Fruit fly (Drosophila melanogaster): ENCODE results near the gene Coq5.

Coq5 gene

DNA sequence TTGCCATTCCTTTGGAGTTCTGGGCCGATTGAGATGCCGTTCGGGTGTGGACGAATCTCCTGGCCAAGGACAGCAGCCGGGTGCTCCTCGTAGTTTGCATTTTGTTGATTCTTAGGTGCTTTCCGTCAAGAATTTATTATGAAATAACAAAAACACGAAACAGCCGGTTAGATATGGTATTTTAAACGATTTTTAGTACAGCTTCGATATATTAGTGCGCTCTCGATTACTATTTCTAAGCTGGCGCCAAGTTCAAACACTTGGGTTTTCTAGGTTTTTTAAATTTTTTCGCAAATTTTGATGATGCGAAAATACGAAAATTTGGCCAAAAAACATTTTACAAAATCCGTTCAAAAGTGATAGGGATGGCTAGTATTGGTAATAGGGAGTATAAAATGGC lies at the start of gene Coq5:
TSS of gene Coq5 (minus strand) at position 303 of the 400 bp plus-strand sequence.
- TF ChIP-seq sage (GFP tag; optimal IDR thresholded peaks at IDR 0.05) = no peak
- no peak for TF ChIP-seq psq (GFP tag; optimal IDR thresholded peaks at IDR 0.05)
- no peak for TF ChIP-seq HLH106 (tag; optimal IDR thresholded peaks at IDR 0.05)
- no peak for TF ChIP-seq rgr (GFP tag; optimal IDR thresholded peaks at IDR 0.05)
- no peak for TF ChIP-seq sv (GFP tag; optimal IDR thresholded peaks at IDR 0.05)
- no peak for TF ChIP-seq foxo (GFP tag; optimal IDR thresholded peaks at IDR 0.05)
- no peak for TF ChIP-seq h (GFP tag; optimal IDR thresholded peaks at IDR 0.05)
- no peak for TF ChIP-seq woc (GFP tag; optimal IDR thresholded peaks at IDR 0.05)
- TF ChIP-seq Dif (GFP tag; optimal IDR thresholded peaks at IDR 0.05; ENCODE audit: partially characterized antibody) = no peak
- TF ChIP-seq pan (optimal IDR thresholded peaks at IDR 0.05) = no peak
- no peak for TF ChIP-seq Mio (GFP tag; optimal IDR thresholded peaks at IDR 0.05)
- no peak for TF ChIP-seq usp (GFP tag; optimal IDR thresholded peaks at IDR 0.05)
- no peak for TF ChIP-seq dl (GFP tag; optimal IDR thresholded peaks at IDR 0.05; ENCODE audit: insufficient read depth in 1 of 2, partially characterized antibody in 2 of 2)
- no peak for TF ChIP-seq dsf (GFP tag; optimal IDR thresholded peaks at IDR 0.05; ENCODE audit: borderline replicate concordance)
- no peak for TF ChIP-seq Rel (GFP tag; optimal IDR thresholded peaks at IDR 0.05)
- TF ChIP-seq Rel (tag; optimal IDR thresholded peaks at IDR 0.05) = no peak
- TF ChIP-seq Myc (optimal IDR thresholded peaks at IDR 0.05) = no peak
- no peak for TF ChIP-seq jim (GFP tag; optimal IDR thresholded peaks at IDR 0.05)
- TF ChIP-seq br (GFP tag; optimal IDR thresholded peaks at IDR 0.05) = no peak
- TF ChIP-seq dmrt93B (GFP tag; optimal IDR thresholded peaks at IDR 0.05) = no peak

dm6 chrX:13243726-13244323 lies 49.5 kb upstream of the Coq5 start:
- TF ChIP-seq ey (GFP tag; optimal IDR thresholded peaks at IDR 0.05) (no peak), woc (GFP tag; optimal IDR thresholded peaks at IDR 0.05) (no peak), Myc (optimal IDR thresholded peaks at IDR 0.05) (no peak), dl (GFP tag; optimal IDR thresholded peaks at IDR 0.05; ENCODE audit: insufficient read depth in 1 of 2, partially characterized antibody in 2 of 2) (no peak), Abd-B (GFP tag; optimal IDR thresholded peaks at IDR 0.05) (no peak), sage (GFP tag; optimal IDR thresholded peaks at IDR 0.05) (no peak), Mio (GFP tag; optimal IDR thresholded peaks at IDR 0.05) (no peak), OdsH (GFP tag; optimal IDR thresholded peaks at IDR 0.05) (no peak), Hnf4 (GFP tag; optimal IDR thresholded peaks at IDR 0.05) (no peak), CG32264 (GFP tag; optimal IDR thresholded peaks at IDR 0.05) (no peak), N (GFP tag; optimal IDR thresholded peaks at IDR 0.05) (no peak), Dfd (GFP tag; optimal IDR thresholded peaks at IDR 0.05) (no peak), GATAd (GFP tag; optimal IDR thresholded peaks at IDR 0.05) (no peak)

dm6 chrX:13240812-13241211 lies 46.5 kb upstream of the Coq5 start:
- TF ChIP-seq dl (GFP tag; optimal IDR thresholded peaks at IDR 0.05; ENCODE audit: insufficient read depth in 1 of 2, partially characterized antibody in 2 of 2) = no peak
- TF ChIP-seq woc (GFP tag; optimal IDR thresholded peaks at IDR 0.05) = peak; percentile 20

dm6 chrX:13238294-13238917 lies 44.1 kb upstream of the Coq5 start:
- TF ChIP-seq N (GFP tag; optimal IDR thresholded peaks at IDR 0.05) = no peak
- TF ChIP-seq Sp1 (GFP tag; optimal IDR thresholded peaks at IDR 0.05) = peak; percentile 60
- TF ChIP-seq fru (GFP tag; optimal IDR thresholded peaks at IDR 0.05) = peak; percentile 40
- no peak for TF ChIP-seq Vsx2 (GFP tag; optimal IDR thresholded peaks at IDR 0.05; ENCODE audit: partially characterized antibody)
- peak in 1 of 2 experiments; percentile 49 for TF ChIP-seq foxo (GFP tag; optimal IDR thresholded peaks at IDR 0.05)
- TF ChIP-seq sv (GFP tag; optimal IDR thresholded peaks at IDR 0.05) = no peak
- no peak for TF ChIP-seq CG9705 (GFP tag; optimal IDR thresholded peaks at IDR 0.05)
- TF ChIP-seq br (GFP tag; optimal IDR thresholded peaks at IDR 0.05) = peak; percentile 2
- peak; percentile 99 for TF ChIP-seq Dfd (GFP tag; optimal IDR thresholded peaks at IDR 0.05)
- no peak for TF ChIP-seq OdsH (GFP tag; optimal IDR thresholded peaks at IDR 0.05)
- peak; percentile 19 for TF ChIP-seq psq (GFP tag; optimal IDR thresholded peaks at IDR 0.05)
- TF ChIP-seq ey (GFP tag; optimal IDR thresholded peaks at IDR 0.05) = peak; percentile 48
- peak; percentile 58 for TF ChIP-seq HLH106 (tag; optimal IDR thresholded peaks at IDR 0.05)
- peak; percentile 1 for TF ChIP-seq tai (GFP tag; optimal IDR thresholded peaks at IDR 0.05)
- TF ChIP-seq usp (GFP tag; optimal IDR thresholded peaks at IDR 0.05) = no peak
- peak; percentile 56 for TF ChIP-seq rgr (GFP tag; optimal IDR thresholded peaks at IDR 0.05)
- TF ChIP-seq jim (GFP tag; optimal IDR thresholded peaks at IDR 0.05) = no peak
- no peak for TF ChIP-seq CG32264 (GFP tag; optimal IDR thresholded peaks at IDR 0.05)
- peak; percentile 59 for TF ChIP-seq h (GFP tag; optimal IDR thresholded peaks at IDR 0.05)

Data from whole organism, wandering third instar larva.